Worm (Caenorhabditis elegans) whole organism, early embryonic: Measurements from ENCODE around the gene srh-183.

ENCODE experiments used
- B0310.2 ChIP-seq: sonication (generic microtip); optimal IDR thresholded peaks from 2 replicates; lab custom pipeline; 2016; ENCODE audit warnings: mild to moderate bottlenecking, missing genetic modification characterization, missing compliant biosample characterization
- F13C5.2 ChIP-seq: sonication (generic microtip); optimal IDR thresholded peaks from 2 replicates; lab custom pipeline; 2017; ENCODE audit warnings: mild to moderate bottlenecking, missing genetic modification characterization, inconsistent platforms, missing compliant biosample characterization
- aly-1 ChIP-seq: sonication (generic microtip); optimal IDR thresholded peaks from 2 replicates; lab custom pipeline; 2016; ENCODE audit warnings: missing genetic modification characterization, missing compliant biosample characterization
- ama-1 ChIP-seq: fragments of 150-350 bp; optimal IDR thresholded peaks from 2 replicates; lab custom pipeline; 2014
- ceh-13 ChIP-seq: fragments of 200-800 bp; sonication (Bioruptor generic); optimal IDR thresholded peaks from 2 replicates; lab custom pipeline; 2018; ENCODE audit warnings: mild to moderate bottlenecking, missing genetic modification characterization, missing compliant biosample characterization
- ceh-36 ChIP-seq: sonication (generic microtip); optimal IDR thresholded peaks from 2 replicates; lab custom pipeline; 2016; ENCODE audit warnings: missing genetic modification characterization, inconsistent platforms, missing compliant biosample characterization
- ets-7 ChIP-seq: sonication (generic microtip); optimal IDR thresholded peaks from 2 replicates; lab custom pipeline; 2016; ENCODE audit warnings: missing genotype, missing genetic modification characterization, missing compliant biosample characterization
- flt-1 ChIP-seq: fragments of 200-800 bp; sonication (Bioruptor generic); IDR thresholded peaks from 2 replicates; pipeline ENCODE4 v1.3.6; 2022; ENCODE audit warnings: missing genetic modification characterization, missing compliant biosample characterization
- hmbx-1 ChIP-seq: sonication (generic microtip); optimal IDR thresholded peaks from 2 replicates; lab custom pipeline; 2016; ENCODE audit warnings: mild to moderate bottlenecking, missing genetic modification characterization, missing compliant biosample characterization
- hmg-4 ChIP-seq: fragments of 200-800 bp; sonication (Bioruptor generic); optimal IDR thresholded peaks from 2 replicates; lab custom pipeline; 2018; ENCODE audit warnings: mild to moderate bottlenecking, missing genetic modification characterization, missing compliant biosample characterization
- hnd-1 ChIP-seq: sonication (generic microtip); optimal IDR thresholded peaks from 2 replicates; lab custom pipeline; 2016; ENCODE audit warnings: missing genetic modification characterization, missing compliant biosample characterization
- pes-1 ChIP-seq: fragments of 200-800 bp; sonication (Bioruptor generic); IDR thresholded peaks from 2 replicates; pipeline ENCODE4 v1.3.6; 2022; ENCODE audit warnings: missing genetic modification reagents, missing genetic modification characterization, missing compliant biosample characterization
- scrt-1 ChIP-seq: fragments of 200-800 bp; sonication (Bioruptor generic); IDR thresholded peaks from 2 replicates; pipeline ENCODE4 v1.3.6; 2022; ENCODE audit warnings: missing genetic modification characterization, missing compliant biosample characterization
- sea-1 ChIP-seq: fragments of 200-800 bp; sonication (Bioruptor generic); conservative IDR thresholded peaks from 2 replicates; pipeline ENCODE4 v1.3.6; 2022; ENCODE audit warnings: missing genetic modification characterization, missing compliant biosample characterization
- tbx-11 ChIP-seq: fragments of 200-800 bp; sonication (Bioruptor generic); IDR thresholded peaks from 2 replicates; pipeline ENCODE4 v1.3.6; 2022; ENCODE audit warnings: missing genetic modification characterization, missing compliant biosample characterization
- tbx-37 ChIP-seq: fragments of 200-800 bp; sonication (Bioruptor generic); conservative IDR thresholded peaks from 2 replicates; pipeline ENCODE4 v1.3.6; 2022; ENCODE audit warnings: missing genetic modification reagents, missing genetic modification characterization, missing compliant biosample characterization
- tra-4 ChIP-seq: sonication (generic microtip); optimal IDR thresholded peaks from 2 replicates; lab custom pipeline; 2017; ENCODE audit warnings: missing genetic modification characterization, missing compliant biosample characterization

srh-183 gene

DNA sequence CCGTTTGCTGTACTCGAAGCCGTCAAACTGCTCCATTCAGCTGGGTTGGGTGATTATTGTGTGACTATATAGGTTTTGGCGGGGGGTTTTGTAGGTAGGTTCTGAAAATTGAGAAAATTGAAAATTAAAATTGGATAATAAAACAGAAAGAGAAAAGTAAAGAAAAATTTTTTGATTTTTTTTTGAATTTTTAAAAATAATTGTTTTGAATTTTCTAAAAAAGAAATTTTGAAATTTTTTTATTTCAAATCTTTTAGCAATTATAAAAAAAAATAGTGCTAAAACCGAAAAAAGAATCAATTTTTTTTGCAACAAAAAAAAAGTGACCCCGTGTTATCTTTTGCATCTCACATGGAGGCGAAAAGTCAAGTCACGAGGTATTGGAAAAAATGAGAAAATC, 26.3 kb upstream of the srh-183 start, which contains the start of gene unc-51:
unc-51 (minus strand) TSS at position 101 of the 400 bp plus-strand sequence.
- TF ChIP-seq ets-7 (tag; lab: Kevin White, UChicago) (no peak), ceh-13 (no peak), scrt-1 (GFP tag; lab: Robert Waterston, UW) (no peak), hmg-4 (GFP tag; lab: Kevin White, UChicago) (no peak), hnd-1 (tag; lab: Kevin White, UChicago) (no peak), F13C5.2 (no peak), sea-1 (GFP tag; lab: Robert Waterston, UW) (no peak), tra-4 (no peak), aly-1 (tag; lab: Kevin White, UChicago) (no peak), tbx-11 (GFP tag; lab: Robert Waterston, UW) (no peak), B0310.2 (tag; lab: Kevin White, UChicago) (no peak), hmbx-1 (tag; lab: Kevin White, UChicago) (no peak), flt-1 (GFP tag; lab: Robert Waterston, UW) (no peak)

DNA sequence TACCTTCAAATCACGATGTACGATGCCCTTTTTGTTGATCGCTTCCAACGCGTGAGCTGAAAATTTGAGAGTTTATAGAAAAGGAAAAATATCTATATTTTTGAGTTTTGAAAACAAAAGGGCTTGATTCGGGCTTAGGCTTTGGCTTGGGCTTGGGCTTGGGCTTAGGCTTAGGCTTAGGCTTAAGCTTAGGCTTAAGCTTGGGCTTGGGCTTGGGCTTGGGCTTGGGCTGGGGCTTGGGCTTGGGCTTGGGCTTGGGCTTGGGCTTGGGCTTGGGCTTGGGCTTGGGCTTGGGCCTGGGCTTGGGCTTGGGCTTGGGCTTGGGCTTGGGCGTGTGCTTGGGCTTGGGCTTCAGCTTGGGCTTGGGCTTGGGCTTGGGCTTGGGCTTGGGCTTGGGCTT, 24.1 kb upstream of the srh-183 start:
- TF ChIP-seq scrt-1 (GFP tag; lab: Robert Waterston, UW) (0 out of 2 replicates have a peak, but pooled peaks have one; percentile 41), pes-1 (GFP tag; lab: Robert Waterston, UW) (no peak)

DNA sequence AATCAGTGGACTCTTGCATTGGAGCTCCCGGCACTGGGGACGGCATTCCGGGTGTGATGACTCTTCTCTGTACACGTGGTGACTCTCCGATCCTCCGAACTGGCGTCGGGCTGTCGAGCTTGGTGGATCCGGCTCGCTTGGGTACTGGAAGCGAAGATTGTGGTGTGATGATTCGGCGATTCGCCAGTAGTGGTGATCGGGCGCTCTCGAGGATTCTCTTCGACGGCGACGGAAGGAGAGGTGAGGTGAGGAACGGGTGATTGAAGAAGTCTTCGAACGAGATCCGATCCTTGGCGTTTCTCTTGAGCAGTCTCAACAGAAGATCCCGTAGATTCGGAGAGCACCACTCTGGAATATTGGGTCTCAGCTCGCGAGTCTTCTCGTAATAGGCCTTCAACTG, 22.5 kb upstream of the srh-183 start:
- no peak for TF ChIP-seq aly-1 (tag; lab: Kevin White, UChicago)
- 0 out of 2 replicates have a peak, but pooled peaks have one; percentile 24 for TF ChIP-seq scrt-1 (GFP tag; lab: Robert Waterston, UW)

DNA sequence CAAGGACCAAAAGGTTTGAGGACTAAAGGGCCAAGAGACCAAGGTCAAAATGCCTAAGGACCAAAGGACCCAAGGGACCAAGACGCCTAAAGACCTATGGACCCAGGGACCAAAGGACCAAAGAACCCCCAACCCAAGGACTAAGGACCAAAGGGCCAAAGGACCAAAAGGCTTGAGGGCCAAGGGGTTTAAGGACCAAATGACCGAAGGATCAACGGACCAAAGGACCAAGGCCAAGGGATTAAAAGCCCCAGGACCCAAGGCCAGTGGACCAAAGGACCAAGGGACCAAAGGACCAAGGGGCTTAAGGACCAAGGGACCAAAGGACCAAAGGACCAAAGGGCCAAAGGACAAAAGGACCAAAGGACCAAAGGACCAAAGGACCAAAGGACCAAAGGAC, 21.7 kb upstream of the srh-183 start:
- TF ChIP-seq tbx-11 (GFP tag; lab: Robert Waterston, UW) (no peak), flt-1 (GFP tag; lab: Robert Waterston, UW) (no peak), hmbx-1 (tag; lab: Kevin White, UChicago) (no peak), tbx-37 (GFP tag; lab: Robert Waterston, UW) (0 out of 2 replicates have a peak, but pooled peaks have one; percentile 25), ceh-36 (tag; lab: Kevin White, UChicago) (peak; percentile 63), ceh-13 (no peak), F13C5.2 (no peak), scrt-1 (GFP tag; lab: Robert Waterston, UW) (0 out of 2 replicates have a peak, but pooled peaks have one; percentile 38)

DNA sequence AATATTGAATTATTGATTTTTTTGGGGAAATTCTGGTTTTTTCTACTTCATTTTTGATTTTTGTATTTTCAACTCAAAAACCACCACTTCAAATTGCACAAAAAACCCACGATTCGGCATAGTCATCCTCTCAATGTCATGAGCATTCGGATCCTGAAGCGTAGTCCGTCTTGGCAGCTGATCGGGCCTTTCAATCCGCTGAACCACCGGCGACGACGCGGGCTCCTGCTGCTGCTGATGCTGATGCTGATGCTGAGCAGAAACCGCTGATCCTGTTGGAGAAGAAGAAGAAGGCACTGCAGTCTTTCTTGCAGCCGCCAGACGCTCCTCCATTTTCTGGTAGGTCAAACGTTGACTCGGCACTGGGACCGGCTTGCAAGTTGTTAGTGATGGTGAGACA, 21.0 kb upstream of the srh-183 start:
- TF ChIP-seq tbx-37 (GFP tag; lab: Robert Waterston, UW) (no peak), pes-1 (GFP tag; lab: Robert Waterston, UW) (no peak), aly-1 (tag; lab: Kevin White, UChicago) (no peak), hmg-4 (GFP tag; lab: Kevin White, UChicago) (no peak), ama-1 (lab: Kevin White, UChicago) (no peak), B0310.2 (tag; lab: Kevin White, UChicago) (no peak)

DNA sequence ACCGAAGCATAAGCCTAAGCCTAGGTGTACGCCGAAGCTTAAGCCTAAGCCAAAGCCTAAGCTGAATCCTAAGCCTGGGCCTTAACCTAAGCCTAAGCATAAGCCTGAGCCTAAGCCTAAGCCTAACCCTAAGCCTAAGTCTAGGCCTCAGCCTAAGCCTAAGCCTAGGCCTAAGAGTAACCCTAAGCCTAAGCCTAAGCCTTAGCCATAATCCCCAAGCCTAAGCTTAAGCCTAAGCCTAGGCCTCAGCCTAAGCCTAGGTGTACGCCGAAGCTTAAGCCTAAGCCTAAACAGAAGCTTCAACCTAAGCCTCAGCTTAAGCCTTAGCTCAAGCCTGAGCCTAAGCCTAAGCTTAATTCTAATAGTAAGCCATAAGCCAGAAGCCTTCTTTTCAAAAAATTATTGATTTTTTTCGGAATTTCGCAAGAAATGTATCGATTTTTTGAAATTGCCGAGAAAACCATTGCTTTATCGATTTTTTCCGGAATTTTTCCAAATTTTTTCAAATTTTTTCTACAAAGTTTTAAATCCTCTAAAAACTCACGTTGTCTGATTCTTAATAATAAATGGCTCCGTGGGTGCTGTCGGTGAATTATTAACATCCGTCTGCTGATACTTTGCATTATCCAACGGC, 20.2 kb upstream of the srh-183 start:
- TF ChIP-seq aly-1 (tag; lab: Kevin White, UChicago) (no peak), ceh-13 (no peak), ama-1 (lab: Kevin White, UChicago) (peak; percentile 13), ceh-36 (tag; lab: Kevin White, UChicago) (peak; percentile 93), scrt-1 (GFP tag; lab: Robert Waterston, UW) (no peak), tra-4 (no peak)

DNA sequence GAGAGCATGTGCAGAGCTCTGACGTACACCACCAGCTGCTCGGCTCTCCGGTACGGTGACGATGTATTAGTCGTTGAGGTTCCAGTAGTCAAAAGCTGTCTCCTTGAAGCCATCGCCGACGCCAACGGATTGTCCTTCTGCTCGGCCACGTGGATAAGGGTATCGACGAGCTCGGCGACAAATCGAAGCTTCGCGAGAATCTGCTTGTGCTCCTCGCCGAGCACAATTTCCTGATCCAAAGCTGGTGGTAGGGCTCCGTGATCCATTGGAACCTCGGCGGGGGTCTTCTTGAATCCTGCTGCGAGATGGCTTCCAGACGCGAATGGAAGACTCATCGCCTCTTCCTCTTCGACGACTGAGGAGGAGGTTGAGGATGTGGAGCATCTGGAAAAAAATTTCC, 19.4 kb upstream of the srh-183 start:
- TF ChIP-seq flt-1 (GFP tag; lab: Robert Waterston, UW) (no peak), tbx-37 (GFP tag; lab: Robert Waterston, UW) (no peak), scrt-1 (GFP tag; lab: Robert Waterston, UW) (no peak), ama-1 (lab: Kevin White, UChicago) (no peak), pes-1 (GFP tag; lab: Robert Waterston, UW) (no peak), ets-7 (tag; lab: Kevin White, UChicago) (no peak), sea-1 (GFP tag; lab: Robert Waterston, UW) (no peak), hmbx-1 (tag; lab: Kevin White, UChicago) (no peak), aly-1 (tag; lab: Kevin White, UChicago) (no peak)

DNA sequence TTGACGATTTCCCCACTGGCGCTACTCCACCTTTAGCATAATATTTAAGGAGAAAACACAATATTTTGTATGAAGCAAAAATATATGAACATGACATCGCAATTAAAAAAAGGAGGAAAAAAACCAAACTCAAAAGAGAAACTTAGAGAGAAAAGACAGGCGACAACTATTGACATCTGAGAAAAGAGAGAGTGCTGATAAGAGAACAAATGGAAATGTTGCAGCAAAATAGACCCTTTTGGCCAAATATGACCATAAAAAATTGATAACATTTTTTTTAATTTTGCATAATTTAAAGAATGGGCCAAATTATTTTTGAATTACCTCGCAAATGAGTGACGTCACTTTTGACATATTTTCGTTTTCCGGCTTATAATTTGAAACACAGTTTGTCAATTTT, 16.5 kb upstream of the srh-183 start:
- TF ChIP-seq ceh-36 (tag; lab: Kevin White, UChicago) (no peak), ets-7 (tag; lab: Kevin White, UChicago) (no peak), tra-4 (no peak), flt-1 (GFP tag; lab: Robert Waterston, UW) (no peak), hmbx-1 (tag; lab: Kevin White, UChicago) (no peak)

DNA sequence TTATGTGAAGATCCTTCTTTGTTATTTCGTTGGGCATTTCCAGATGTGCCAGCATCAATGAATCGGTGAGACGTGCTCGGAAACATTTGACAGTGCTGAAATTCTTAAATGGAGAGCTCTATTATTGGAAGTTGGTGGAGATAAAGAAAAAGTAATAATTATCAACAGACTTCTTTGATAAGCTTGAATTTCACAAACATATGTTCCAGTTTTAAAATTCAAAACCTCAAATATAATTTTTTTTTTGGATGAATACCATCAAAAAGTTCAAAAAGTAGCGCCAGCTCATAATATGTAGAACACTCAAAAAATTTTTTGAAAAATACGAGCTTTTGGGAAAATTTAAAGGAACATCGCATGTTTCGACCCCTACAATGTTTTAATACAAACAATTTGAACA, 16.0 kb upstream of the srh-183 start, which contains the start of gene Y60A3A.25:
Y60A3A.25 (minus strand) TSS at position 101 of the 400 bp plus-strand sequence.
- TF ChIP-seq ceh-36 (tag; lab: Kevin White, UChicago) (no peak), hnd-1 (tag; lab: Kevin White, UChicago) (no peak), hmg-4 (GFP tag; lab: Kevin White, UChicago) (no peak), ama-1 (lab: Kevin White, UChicago) (no peak), tbx-37 (GFP tag; lab: Robert Waterston, UW) (no peak), sea-1 (GFP tag; lab: Robert Waterston, UW) (no peak), aly-1 (tag; lab: Kevin White, UChicago) (no peak), ceh-13 (no peak), flt-1 (GFP tag; lab: Robert Waterston, UW) (no peak), pes-1 (GFP tag; lab: Robert Waterston, UW) (no peak), ets-7 (tag; lab: Kevin White, UChicago) (no peak), tbx-11 (GFP tag; lab: Robert Waterston, UW) (no peak), F13C5.2 (no peak), B0310.2 (tag; lab: Kevin White, UChicago) (no peak), scrt-1 (GFP tag; lab: Robert Waterston, UW) (no peak)
